Worm (Caenorhabditis elegans) whole organism, L4/young adult: ENCODE measurements around the gene F28F9.3.

Source experiments
- W03F9.2 ChIP-seq: fragments of 150-350 bp; optimal IDR thresholded peaks from 2 replicates; lab custom pipeline; 2014; ENCODE audit warnings: missing biosample characterization, missing genetic modification characterization
- dao-5 ChIP-seq: sonication (generic microtip); optimal IDR thresholded peaks from 2 replicates; lab custom pipeline; 2016; ENCODE audit warnings: missing genotype, missing genetic modification characterization, moderate library complexity, missing compliant biosample characterization
- him-1 ChIP-seq: sonication (generic microtip); optimal IDR thresholded peaks from 2 replicates; lab custom pipeline; 2016; ENCODE audit warnings: missing genotype, missing genetic modification reagents, missing genetic modification characterization, missing compliant biosample characterization

DNA sequence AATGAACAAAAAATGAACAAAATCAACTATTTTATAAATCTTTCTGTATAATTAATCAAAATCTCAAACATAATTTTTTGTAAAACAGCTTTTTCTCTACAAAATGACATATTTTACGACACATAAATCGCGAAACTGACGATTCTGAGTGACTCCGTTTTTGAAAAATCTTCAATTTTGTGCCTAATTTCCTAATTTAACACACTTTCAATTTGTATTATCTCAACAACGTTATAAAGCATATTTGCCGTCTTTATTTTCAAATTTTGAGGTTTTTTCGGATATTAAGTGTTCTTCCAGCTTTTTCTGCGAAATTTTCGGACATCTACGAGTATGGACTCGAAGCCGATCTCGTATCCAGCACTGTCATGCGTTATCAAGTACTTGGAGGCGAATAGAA lies 21.5 kb upstream of the F28F9.3 start, which contains the start of gene fbxc-47:
- TF ChIP-seq dao-5 (tag; lab: Kevin White, UChicago) (no peak), W03F9.2 (tag; lab: Kevin White, UChicago) (no peak), him-1 (tag; lab: Kevin White, UChicago) (no peak)
